Worm (Caenorhabditis elegans) whole organism, young adult: ENCODE measurements around the gene F49E2.5.
A peak's percentile ranks its signal among the peaks of the same experiment; 100 is the strongest.

ENCODE experiments used
- B0035.1 ChIP-seq: sonication (generic microtip); optimal IDR thresholded peaks from 2 replicates; lab custom pipeline; 2016; ENCODE audit warnings: missing genetic modification characterization, mild to moderate bottlenecking, missing compliant biosample characterization, missing genotype, missing genetic modification reagents
- C17E4.6 ChIP-seq: fragments of 200-800 bp; sonication (Bioruptor generic); IDR thresholded peaks from 2 replicates; pipeline ENCODE4 v1.3.6; 2022; ENCODE audit warnings: missing genetic modification reagents, missing genetic modification characterization, missing compliant biosample characterization
- F22D6.2 ChIP-seq: sonication (generic microtip); optimal IDR thresholded peaks from 2 replicates; lab custom pipeline; 2016; ENCODE audit warnings: mild to moderate bottlenecking, missing genetic modification characterization, missing compliant biosample characterization
- F23B12.7 ChIP-seq: sonication (generic microtip); optimal IDR thresholded peaks from 2 replicates; lab custom pipeline; 2017; ENCODE audit warnings: missing genetic modification characterization, mild to moderate bottlenecking, missing compliant biosample characterization, antibody characterized with exemption, moderate library complexity; ENCODE audit not compliant: insufficient read depth
- F37B4.10 ChIP-seq: fragments of 200-800 bp; sonication (Bioruptor generic); IDR thresholded peaks from 2 replicates; pipeline ENCODE4 v1.3.6; 2022; ENCODE audit warnings: missing genetic modification characterization, missing compliant biosample characterization
- Y67H2A.10 ChIP-seq: fragments of 200-800 bp; sonication (Bioruptor generic); conservative IDR thresholded peaks from 2 replicates; pipeline ENCODE4 v1.3.6; 2022; ENCODE audit warnings: missing genetic modification reagents, missing genetic modification characterization, missing compliant biosample characterization
- akir-1 ChIP-seq: fragments of 200-800 bp; sonication (Bioruptor generic); optimal IDR thresholded peaks from 2 replicates; lab custom pipeline; 2018; ENCODE audit warnings: mild to moderate bottlenecking, missing genetic modification characterization, moderate library complexity, missing compliant biosample characterization
- attf-3 ChIP-seq: fragments of 200-800 bp; sonication (Bioruptor generic); conservative IDR thresholded peaks from 2 replicates; pipeline ENCODE4 v1.3.6; 2022; ENCODE audit warnings: missing genetic modification reagents, missing genetic modification characterization, missing compliant biosample characterization
- bed-2 ChIP-seq: fragments of 200-800 bp; sonication (Bioruptor generic); IDR thresholded peaks from 2 replicates; pipeline ENCODE4 v1.3.6; 2022; ENCODE audit warnings: missing genetic modification reagents, missing genetic modification characterization, missing compliant biosample characterization
- ccch-3 ChIP-seq: fragments of 200-800 bp; sonication (Bioruptor generic); optimal IDR thresholded peaks from 2 replicates; lab custom pipeline; 2018; ENCODE audit warnings: mild to moderate bottlenecking, missing genetic modification characterization, missing compliant biosample characterization
- cebp-1 ChIP-seq, 2 experiments: fragments of 200-800 bp in 1 of 2; sonication (Bioruptor generic) in 1 of 2; sonication (generic microtip) in 1 of 2; IDR thresholded peaks in 1 of 2; optimal IDR thresholded peaks in 1 of 2; 2 replicates each; pipeline versions ENCODE4 v1.3.6 to Lab custom; 2017 to 2022; ENCODE audit warnings: missing compliant biosample characterization in 2 of 2, missing genetic modification characterization in 2 of 2, mild to moderate bottlenecking in 1 of 2, missing genetic modification reagents in 1 of 2, moderate library complexity in 1 of 2
- cebp-2 ChIP-seq: fragments of 200-800 bp; sonication (Bioruptor generic); IDR thresholded peaks from 2 replicates; pipeline ENCODE4 v1.3.6; 2022; ENCODE audit warnings: missing genetic modification characterization, missing compliant biosample characterization
- ceh-58 ChIP-seq: fragments of 200-800 bp; sonication (Bioruptor generic); IDR thresholded peaks from 2 replicates; pipeline ENCODE4 v1.3.6; 2022; ENCODE audit warnings: missing genetic modification characterization, missing compliant biosample characterization
- ceh-79 ChIP-seq: sonication (generic microtip); optimal IDR thresholded peaks from 2 replicates; lab custom pipeline; 2017; ENCODE audit warnings: mild to moderate bottlenecking, missing genetic modification characterization, missing compliant biosample characterization
- ceh-91 ChIP-seq: fragments of 200-800 bp; sonication (Bioruptor generic); IDR thresholded peaks from 2 replicates; pipeline ENCODE4 v1.3.6; 2022; ENCODE audit warnings: missing genetic modification reagents, missing genetic modification characterization, missing compliant biosample characterization
- die-1 ChIP-seq: sonication (generic microtip); optimal IDR thresholded peaks from 2 replicates; lab custom pipeline; 2016; ENCODE audit warnings: missing genotype, mild to moderate bottlenecking, missing genetic modification characterization, missing compliant biosample characterization
- egl-18 ChIP-seq: fragments of 200-800 bp; sonication (Bioruptor generic); IDR thresholded peaks from 2 replicates; pipeline ENCODE4 v1.3.6; 2022; ENCODE audit warnings: missing genetic modification reagents, missing genetic modification characterization, missing compliant biosample characterization
- him-1 ChIP-seq: sonication (generic microtip); optimal IDR thresholded peaks from 2 replicates; lab custom pipeline; 2016; ENCODE audit warnings: missing genotype, missing genetic modification reagents, missing genetic modification characterization, missing compliant biosample characterization
- hlh-12 ChIP-seq: sonication (generic microtip); optimal IDR thresholded peaks from 2 replicates; lab custom pipeline; 2016; ENCODE audit warnings: missing genetic modification characterization, missing compliant biosample characterization
- hrde-1 ChIP-seq: sonication (generic microtip); optimal IDR thresholded peaks from 2 replicates; lab custom pipeline; 2016; ENCODE audit warnings: missing genetic modification characterization, mild to moderate bottlenecking, missing compliant biosample characterization, moderate library complexity, missing genotype, missing genetic modification reagents, borderline replicate concordance
- madf-10 ChIP-seq: sonication (generic microtip); optimal IDR thresholded peaks from 2 replicates; lab custom pipeline; 2016; ENCODE audit warnings: mild to moderate bottlenecking, missing genetic modification characterization, missing compliant biosample characterization
- mes-4 ChIP-seq: sonication (generic microtip); optimal IDR thresholded peaks from 2 replicates; lab custom pipeline; 2016; ENCODE audit warnings: missing genotype, missing genetic modification characterization, missing compliant biosample characterization
- nhr-120 ChIP-seq: fragments of 200-800 bp; sonication (Bioruptor generic); IDR thresholded peaks from 2 replicates; pipeline ENCODE4 v1.3.6; 2022; ENCODE audit warnings: missing genetic modification characterization, missing compliant biosample characterization
- nhr-27 ChIP-seq: fragments of 200-800 bp; sonication (Bioruptor generic); optimal IDR thresholded peaks from 2 replicates; lab custom pipeline; 2018; ENCODE audit warnings: mild to moderate bottlenecking, missing genetic modification characterization, moderate library complexity, missing compliant biosample characterization
- nhr-80 ChIP-seq: sonication (generic microtip); optimal IDR thresholded peaks from 2 replicates; lab custom pipeline; 2016; ENCODE audit warnings: missing genetic modification characterization, missing compliant biosample characterization
- pbrm-1 ChIP-seq: fragments of 200-800 bp; sonication (Bioruptor generic); IDR thresholded peaks from 2 replicates; pipeline ENCODE4 v1.3.6; 2022; ENCODE audit warnings: missing genetic modification reagents, missing genetic modification characterization, missing compliant biosample characterization
- rpc-1 ChIP-seq, 2 experiments: fragments of 150-350 bp in 1 of 2; sonication (generic microtip) in 1 of 2; optimal IDR thresholded peaks; 2 replicates each; lab custom pipeline; 2014 to 2018; ENCODE audit warnings: missing biosample characterization in 1 of 2, missing genetic modification characterization in 1 of 2, missing genetic modification reagents in 1 of 2, missing genotype in 1 of 2
- ztf-6 ChIP-seq: fragments of 200-800 bp; sonication (Bioruptor generic); IDR thresholded peaks from 2 replicates; pipeline ENCODE4 v1.3.6; 2022; ENCODE audit warnings: missing genetic modification reagents, missing genetic modification characterization, missing compliant biosample characterization

F49E2.5 gene

DNA sequence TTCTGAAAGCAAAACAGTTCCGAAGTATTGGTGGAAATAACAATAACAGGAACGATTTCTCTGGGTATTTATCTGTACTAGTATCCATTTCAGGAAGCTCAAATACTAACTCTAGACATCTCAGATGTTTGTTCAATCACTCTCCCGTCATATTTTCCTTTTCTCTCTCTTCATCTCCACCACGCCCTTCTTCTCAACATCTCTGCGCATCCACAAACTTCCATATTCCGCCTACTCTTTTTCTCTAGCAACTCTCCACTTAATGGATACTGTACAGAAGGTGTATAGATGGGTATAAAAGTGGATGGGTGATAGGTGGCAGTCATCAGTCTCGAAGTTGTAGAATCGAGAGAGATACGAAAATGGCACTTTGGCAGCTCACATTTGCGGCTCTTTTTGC lies 40.9 kb downstream of the F49E2.5 start, which contains the start of gene gpx-5:
gpx-5 (plus strand) TSS at position 336 of the 400 bp plus-strand sequence.
- TF ChIP-seq C17E4.6 (GFP tag; lab: Robert Waterston, UW) (no peak), cebp-2 (GFP tag; lab: Robert Waterston, UW) (no peak), F37B4.10 (GFP tag; lab: Robert Waterston, UW) (no peak), ztf-6 (GFP tag; lab: Robert Waterston, UW) (no peak)

ce11 chrX:9585584-9586166 lies 42.2 kb downstream of the F49E2.5 start:
- TF ChIP-seq B0035.1 (tag; lab: Kevin White, UChicago) (no peak), him-1 (no peak)

ce11 chrX:9587642-9588041 lies 44.2 kb downstream of the F49E2.5 start, which contains the start of gene gpx-3:
gpx-3 (plus strand) TSS chrX:9587942.
- TF ChIP-seq nhr-120 (GFP tag; lab: Robert Waterston, UW): no peak
- TF ChIP-seq F23B12.7: no peak
- no peak for TF ChIP-seq F37B4.10 (GFP tag; lab: Robert Waterston, UW)
- TF ChIP-seq egl-18 (GFP tag; lab: Robert Waterston, UW): no peak
- no peak for TF ChIP-seq ceh-91

ce11 chrX:9589123-9589522 lies 45.7 kb downstream of the F49E2.5 start, which contains the start of gene del-8:
del-8 (plus strand) TSS chrX:9589423.
- no peak for TF ChIP-seq ceh-58 (GFP tag; lab: Robert Waterston, UW)
- TF ChIP-seq ccch-3 (GFP tag; lab: Kevin White, UChicago): no peak
- no peak for TF ChIP-seq akir-1
- TF ChIP-seq F37B4.10 (GFP tag; lab: Robert Waterston, UW): no peak
- no peak for TF ChIP-seq pbrm-1
- no peak for TF ChIP-seq attf-3 (GFP tag; lab: Robert Waterston, UW)
- no peak for TF ChIP-seq hrde-1 (tag; lab: Kevin White, UChicago)
- no peak for TF ChIP-seq hlh-12 (tag; lab: Kevin White, UChicago)
- TF ChIP-seq rpc-1 (optimal IDR thresholded peaks at IDR 0.05; lab: Kevin White, UChicago): no peak
- no peak for TF ChIP-seq rpc-1 (tag; optimal IDR thresholded peaks at IDR 0.05; lab: Kevin White, UChicago)

- TF ChIP-seq nhr-27 (tag; lab: Kevin White, UChicago) (no peak), cebp-1 (GFP tag; IDR thresholded peaks at IDR 0.05; lab: Robert Waterston, UW) (no peak), cebp-1 (tag; optimal IDR thresholded peaks at IDR 0.05; lab: Kevin White, UChicago) (no peak), ceh-79 (tag; lab: Kevin White, UChicago) (no peak), madf-10 (tag; lab: Kevin White, UChicago) (no peak), F37B4.10 (GFP tag; lab: Robert Waterston, UW) (no peak)
- TF ChIP-seq, all 124 proteins: peak for 0
Observed at ce11 chrX:9597299-9597698, 53.8 kb downstream of the F49E2.5 start.

DNA sequence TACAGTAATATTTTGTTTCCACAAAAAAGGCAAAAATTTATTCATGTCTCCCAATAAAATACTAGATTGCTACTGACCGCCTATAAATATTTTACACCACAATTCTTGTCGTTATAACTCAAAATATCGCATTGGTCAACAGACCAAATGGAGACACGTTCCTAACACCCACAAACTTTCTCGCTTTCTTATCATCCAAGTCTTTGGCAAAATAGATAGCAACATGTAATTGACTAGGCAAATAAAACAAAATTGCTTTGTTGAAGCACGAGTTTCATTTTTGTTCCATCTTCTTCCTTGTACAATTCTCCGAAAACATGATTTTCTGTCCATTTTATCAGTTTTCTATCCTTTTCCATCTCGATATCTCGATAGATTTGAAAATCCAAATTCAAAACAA lies 59.2 kb downstream of the F49E2.5 start:
- TF ChIP-seq die-1 (tag; lab: Kevin White, UChicago) (no peak), F22D6.2 (no peak), nhr-80 (tag; lab: Kevin White, UChicago) (peak; percentile 54), mes-4 (tag; lab: Kevin White, UChicago) (no peak), rpc-1 (optimal IDR thresholded peaks at IDR 0.05; lab: Kevin White, UChicago) (no peak), rpc-1 (tag; optimal IDR thresholded peaks at IDR 0.05; lab: Kevin White, UChicago) (no peak), Y67H2A.10 (GFP tag; lab: Robert Waterston, UW) (no peak), bed-2 (no peak)
- TF ChIP-seq, all 124 proteins: peak for 1
